Worm (Caenorhabditis elegans) whole organism, early embryonic: ENCODE results near the gene eif-2Bgamma.

Experiments used
- B0310.2 ChIP-seq: sonication (generic microtip); optimal IDR thresholded peaks from 2 replicates; lab custom pipeline; 2016; ENCODE audit warnings: mild to moderate bottlenecking, missing genetic modification characterization, missing compliant biosample characterization
- F13C5.2 ChIP-seq: sonication (generic microtip); optimal IDR thresholded peaks from 2 replicates; lab custom pipeline; 2017; ENCODE audit warnings: mild to moderate bottlenecking, missing genetic modification characterization, inconsistent platforms, missing compliant biosample characterization
- aly-1 ChIP-seq: sonication (generic microtip); optimal IDR thresholded peaks from 2 replicates; lab custom pipeline; 2016; ENCODE audit warnings: missing genetic modification characterization, missing compliant biosample characterization
- ama-1 ChIP-seq: fragments of 150-350 bp; optimal IDR thresholded peaks from 2 replicates; lab custom pipeline; 2014
- ceh-13 ChIP-seq: fragments of 200-800 bp; sonication (Bioruptor generic); optimal IDR thresholded peaks from 2 replicates; lab custom pipeline; 2018; ENCODE audit warnings: mild to moderate bottlenecking, missing genetic modification characterization, missing compliant biosample characterization
- ceh-36 ChIP-seq: sonication (generic microtip); optimal IDR thresholded peaks from 2 replicates; lab custom pipeline; 2016; ENCODE audit warnings: missing genetic modification characterization, inconsistent platforms, missing compliant biosample characterization
- ets-7 ChIP-seq: sonication (generic microtip); optimal IDR thresholded peaks from 2 replicates; lab custom pipeline; 2016; ENCODE audit warnings: missing genotype, missing genetic modification characterization, missing compliant biosample characterization
- flt-1 ChIP-seq: fragments of 200-800 bp; sonication (Bioruptor generic); IDR thresholded peaks from 2 replicates; pipeline ENCODE4 v1.3.6; 2022; ENCODE audit warnings: missing genetic modification characterization, missing compliant biosample characterization
- hmbx-1 ChIP-seq: sonication (generic microtip); optimal IDR thresholded peaks from 2 replicates; lab custom pipeline; 2016; ENCODE audit warnings: mild to moderate bottlenecking, missing genetic modification characterization, missing compliant biosample characterization
- hmg-4 ChIP-seq: fragments of 200-800 bp; sonication (Bioruptor generic); optimal IDR thresholded peaks from 2 replicates; lab custom pipeline; 2018; ENCODE audit warnings: mild to moderate bottlenecking, missing genetic modification characterization, missing compliant biosample characterization
- hnd-1 ChIP-seq: sonication (generic microtip); optimal IDR thresholded peaks from 2 replicates; lab custom pipeline; 2016; ENCODE audit warnings: missing genetic modification characterization, missing compliant biosample characterization
- pes-1 ChIP-seq: fragments of 200-800 bp; sonication (Bioruptor generic); IDR thresholded peaks from 2 replicates; pipeline ENCODE4 v1.3.6; 2022; ENCODE audit warnings: missing genetic modification reagents, missing genetic modification characterization, missing compliant biosample characterization
- scrt-1 ChIP-seq: fragments of 200-800 bp; sonication (Bioruptor generic); IDR thresholded peaks from 2 replicates; pipeline ENCODE4 v1.3.6; 2022; ENCODE audit warnings: missing genetic modification characterization, missing compliant biosample characterization
- sea-1 ChIP-seq: fragments of 200-800 bp; sonication (Bioruptor generic); conservative IDR thresholded peaks from 2 replicates; pipeline ENCODE4 v1.3.6; 2022; ENCODE audit warnings: missing genetic modification characterization, missing compliant biosample characterization
- tbx-11 ChIP-seq: fragments of 200-800 bp; sonication (Bioruptor generic); IDR thresholded peaks from 2 replicates; pipeline ENCODE4 v1.3.6; 2022; ENCODE audit warnings: missing genetic modification characterization, missing compliant biosample characterization
- tbx-37 ChIP-seq: fragments of 200-800 bp; sonication (Bioruptor generic); conservative IDR thresholded peaks from 2 replicates; pipeline ENCODE4 v1.3.6; 2022; ENCODE audit warnings: missing genetic modification reagents, missing genetic modification characterization, missing compliant biosample characterization
- tra-4 ChIP-seq: sonication (generic microtip); optimal IDR thresholded peaks from 2 replicates; lab custom pipeline; 2017; ENCODE audit warnings: missing genetic modification characterization, missing compliant biosample characterization

eif-2Bgamma gene

ce11 chrII:6926488-6926887 lies 41.0 kb downstream of the eif-2Bgamma start:
- TF ChIP-seq pes-1 (GFP tag; lab: Robert Waterston, UW) (no peak), ets-7 (tag; lab: Kevin White, UChicago) (no peak), hmg-4 (GFP tag; lab: Kevin White, UChicago) (no peak), sea-1 (GFP tag; lab: Robert Waterston, UW) (no peak), tbx-11 (no peak), flt-1 (GFP tag; lab: Robert Waterston, UW) (no peak), B0310.2 (tag; lab: Kevin White, UChicago) (no peak), hmbx-1 (no peak), tra-4 (tag; lab: Kevin White, UChicago) (no peak), tbx-37 (GFP tag; lab: Robert Waterston, UW) (no peak), ama-1 (lab: Kevin White, UChicago) (no peak), hnd-1 (tag; lab: Kevin White, UChicago) (no peak)

DNA sequence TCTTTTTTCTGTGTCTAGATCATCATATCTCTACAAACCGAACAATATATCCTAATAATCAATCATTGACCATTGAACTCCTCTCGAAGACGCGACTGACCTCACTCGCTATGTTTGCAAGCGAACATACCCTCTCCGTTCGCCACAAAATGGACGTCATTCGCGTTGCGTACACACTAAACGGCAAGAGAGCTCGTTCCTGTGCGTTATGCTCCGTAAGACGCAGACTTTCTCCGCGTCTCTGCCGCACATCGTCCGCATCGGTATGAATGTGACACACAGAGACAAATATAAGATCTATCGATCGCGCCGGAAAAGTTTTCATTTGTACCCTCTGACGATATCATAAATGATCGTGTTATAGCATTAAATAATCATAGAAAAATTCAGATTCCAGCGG lies 41.4 kb downstream of the eif-2Bgamma start:
- no peak for TF ChIP-seq ceh-13 (GFP tag; lab: Kevin White, UChicago)
- TF ChIP-seq hnd-1 (tag; lab: Kevin White, UChicago): no peak
- no peak for TF ChIP-seq tbx-11
- no peak for TF ChIP-seq ceh-36 (tag; lab: Kevin White, UChicago)
- no peak for TF ChIP-seq scrt-1 (GFP tag; lab: Robert Waterston, UW)
- no peak for TF ChIP-seq tra-4 (tag; lab: Kevin White, UChicago)
- no peak for TF ChIP-seq B0310.2 (tag; lab: Kevin White, UChicago)
- TF ChIP-seq pes-1 (GFP tag; lab: Robert Waterston, UW): no peak
- TF ChIP-seq flt-1 (GFP tag; lab: Robert Waterston, UW): no peak
- TF ChIP-seq tbx-37 (GFP tag; lab: Robert Waterston, UW): no peak
- no peak for TF ChIP-seq ama-1 (lab: Kevin White, UChicago)
- TF ChIP-seq ets-7 (tag; lab: Kevin White, UChicago): no peak
- TF ChIP-seq sea-1 (GFP tag; lab: Robert Waterston, UW): no peak
- TF ChIP-seq aly-1 (tag; lab: Kevin White, UChicago): no peak
- no peak for TF ChIP-seq F13C5.2

- TF ChIP-seq hmbx-1 (no peak), tbx-37 (GFP tag; lab: Robert Waterston, UW) (no peak), sea-1 (GFP tag; lab: Robert Waterston, UW) (no peak), scrt-1 (GFP tag; lab: Robert Waterston, UW) (no peak), ama-1 (lab: Kevin White, UChicago) (no peak), pes-1 (GFP tag; lab: Robert Waterston, UW) (no peak), F13C5.2 (no peak), ets-7 (tag; lab: Kevin White, UChicago) (no peak), aly-1 (tag; lab: Kevin White, UChicago) (no peak), ceh-36 (tag; lab: Kevin White, UChicago) (no peak), tra-4 (tag; lab: Kevin White, UChicago) (no peak), flt-1 (GFP tag; lab: Robert Waterston, UW) (no peak), ceh-13 (GFP tag; lab: Kevin White, UChicago) (no peak), hmg-4 (GFP tag; lab: Kevin White, UChicago) (no peak), hnd-1 (tag; lab: Kevin White, UChicago) (no peak), B0310.2 (tag; lab: Kevin White, UChicago) (no peak), tbx-11 (no peak)
Observed at ce11 chrII:6923792-6924191, 43.7 kb downstream of the eif-2Bgamma start.

DNA sequence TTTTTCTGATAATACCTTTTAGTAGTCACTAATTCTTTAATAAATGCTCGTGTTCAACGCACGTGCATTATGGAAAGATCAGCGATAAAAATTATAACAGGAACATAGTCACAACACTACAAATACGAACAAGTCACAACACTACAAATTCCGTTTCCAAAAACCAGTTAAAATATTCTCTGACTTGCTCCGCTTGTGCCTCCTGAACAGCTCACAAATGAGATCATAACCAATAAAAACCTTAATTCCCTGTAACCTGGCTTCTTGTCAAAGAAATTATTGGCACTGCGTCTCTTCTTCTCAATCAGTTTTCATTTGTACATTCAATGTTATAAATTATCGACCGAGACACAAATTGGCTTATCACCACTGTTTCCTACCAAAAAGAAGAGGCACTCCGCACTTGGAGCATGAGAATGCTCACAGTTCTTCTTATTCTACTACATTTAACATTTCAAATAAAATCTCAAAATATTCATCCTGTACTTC lies 48.0 kb downstream of the eif-2Bgamma start, which contains the start of gene B0252.1:
TSS of gene B0252.1 (plus strand) at position 318 of the 489 bp plus-strand sequence.
- TF ChIP-seq hmg-4 (GFP tag; lab: Kevin White, UChicago) (no peak), F13C5.2 (no peak), tbx-37 (GFP tag; lab: Robert Waterston, UW) (no peak), ets-7 (tag; lab: Kevin White, UChicago) (no peak), aly-1 (tag; lab: Kevin White, UChicago) (no peak), hnd-1 (tag; lab: Kevin White, UChicago) (no peak), hmbx-1 (no peak), ama-1 (lab: Kevin White, UChicago) (no peak), ceh-36 (tag; lab: Kevin White, UChicago) (no peak), pes-1 (GFP tag; lab: Robert Waterston, UW) (no peak), tra-4 (tag; lab: Kevin White, UChicago) (no peak), flt-1 (GFP tag; lab: Robert Waterston, UW) (no peak), scrt-1 (GFP tag; lab: Robert Waterston, UW) (no peak), tbx-11 (no peak), B0310.2 (tag; lab: Kevin White, UChicago) (no peak), ceh-13 (GFP tag; lab: Kevin White, UChicago) (no peak), sea-1 (GFP tag; lab: Robert Waterston, UW) (no peak)

DNA sequence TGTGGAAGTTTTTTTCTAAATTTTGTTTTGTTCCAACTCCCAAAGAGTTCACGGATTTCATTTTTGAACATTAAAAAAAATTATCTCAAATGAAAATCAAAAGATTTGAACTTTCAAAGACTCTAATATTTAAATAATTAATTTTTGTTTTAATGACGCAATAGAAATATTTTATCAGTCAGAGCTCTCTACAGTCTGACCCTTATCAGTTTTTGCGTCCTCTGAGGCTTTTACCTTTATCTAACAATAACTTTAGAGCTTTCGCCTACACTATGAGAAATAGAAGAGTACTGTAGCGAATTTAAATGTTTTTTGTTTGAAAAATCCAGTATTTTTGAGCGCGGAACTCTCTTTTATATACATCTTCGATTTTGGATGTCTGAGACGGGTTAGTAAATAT lies 48.6 kb downstream of the eif-2Bgamma start, which contains the start of gene B0252.5:
TSS of gene B0252.5 (minus strand) at position 17 of the 400 bp plus-strand sequence.
- no peak for TF ChIP-seq ceh-36 (tag; lab: Kevin White, UChicago)
- no peak for TF ChIP-seq B0310.2 (tag; lab: Kevin White, UChicago)
- TF ChIP-seq tra-4 (tag; lab: Kevin White, UChicago): no peak
- TF ChIP-seq aly-1 (tag; lab: Kevin White, UChicago): no peak
- TF ChIP-seq hmbx-1: no peak
- no peak for TF ChIP-seq flt-1 (GFP tag; lab: Robert Waterston, UW)
- TF ChIP-seq F13C5.2: no peak

DNA sequence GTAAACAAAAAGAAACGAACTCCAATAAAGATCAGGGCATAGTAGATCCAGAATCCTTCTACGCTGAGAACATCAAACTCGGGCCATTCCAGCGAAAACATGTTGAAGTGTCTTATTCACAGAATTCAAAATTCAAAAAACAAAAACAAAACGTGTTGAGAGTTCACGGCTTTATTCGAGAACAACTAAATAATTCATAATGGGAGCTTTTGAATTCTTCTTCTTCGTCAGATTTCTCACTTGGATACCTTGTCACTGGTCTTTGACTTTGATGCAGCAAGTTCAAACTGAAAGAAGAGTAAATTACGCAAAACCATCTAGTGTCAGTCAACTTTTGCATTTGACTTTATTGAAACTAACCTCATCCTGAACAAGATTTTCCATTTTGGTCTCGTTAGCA lies 49.7 kb downstream of the eif-2Bgamma start, which contains the start of gene B0252.11:
TSS of gene B0252.11 (minus strand) at position 101 of the 400 bp plus-strand sequence.
- TF ChIP-seq scrt-1 (GFP tag; lab: Robert Waterston, UW) (no peak), B0310.2 (tag; lab: Kevin White, UChicago) (no peak), F13C5.2 (no peak), ceh-36 (tag; lab: Kevin White, UChicago) (no peak), tbx-37 (GFP tag; lab: Robert Waterston, UW) (no peak), ceh-13 (GFP tag; lab: Kevin White, UChicago) (no peak), tra-4 (tag; lab: Kevin White, UChicago) (no peak), ets-7 (tag; lab: Kevin White, UChicago) (no peak), sea-1 (GFP tag; lab: Robert Waterston, UW) (no peak), hnd-1 (tag; lab: Kevin White, UChicago) (no peak), tbx-11 (no peak), hmg-4 (GFP tag; lab: Kevin White, UChicago) (no peak), ama-1 (lab: Kevin White, UChicago) (no peak), pes-1 (GFP tag; lab: Robert Waterston, UW) (no peak), flt-1 (GFP tag; lab: Robert Waterston, UW) (no peak), hmbx-1 (no peak), aly-1 (tag; lab: Kevin White, UChicago) (no peak)
